Worm (Caenorhabditis elegans) whole organism, L4 larva: ENCODE measurements around the gene R03H10.1.

Experiments used
- F10B5.3 ChIP-seq: sonication (generic microtip); optimal IDR thresholded peaks from 2 replicates; lab custom pipeline; 2016; ENCODE audit warnings: mild to moderate bottlenecking, missing genetic modification characterization, missing compliant biosample characterization
- F26F4.8 ChIP-seq: fragments of 200-800 bp; sonication (Bioruptor generic); conservative IDR thresholded peaks from 2 replicates; pipeline ENCODE4 v1.3.6; 2022; ENCODE audit warnings: missing genetic modification characterization, missing compliant biosample characterization
- F37D6.2 ChIP-seq: sonication (generic microtip); optimal IDR thresholded peaks from 2 replicates; lab custom pipeline; 2016; ENCODE audit warnings: mild to moderate bottlenecking, missing genetic modification characterization, missing compliant biosample characterization
- F44E2.7 ChIP-seq: fragments of 200-800 bp; sonication (Bioruptor generic); IDR thresholded peaks from 2 replicates; pipeline ENCODE4 v2.1.2; 2022; ENCODE audit warnings: missing genetic modification characterization, missing compliant biosample characterization
- F49E8.2 ChIP-seq: sonication (generic microtip); optimal IDR thresholded peaks from 2 replicates; lab custom pipeline; 2016; ENCODE audit warnings: missing compliant biosample characterization, mild to moderate bottlenecking, missing genetic modification characterization, borderline replicate concordance
- R02D3.7 ChIP-seq: fragments of 150-350 bp; sonication (generic microtip); optimal IDR thresholded peaks from 3 replicates; lab custom pipeline; 2014; ENCODE audit warnings: missing biosample characterization, missing genetic modification characterization
- T26A8.4 ChIP-seq: fragments of 200-800 bp; sonication (Bioruptor generic); IDR thresholded peaks from 2 replicates; pipeline ENCODE4 v1.3.6; 2022; ENCODE audit warnings: missing genetic modification characterization, missing compliant biosample characterization
- Y75B8A.6 ChIP-seq: fragments of 200-800 bp; sonication (Bioruptor generic); IDR thresholded peaks from 2 replicates; pipeline ENCODE4 v1.3.6; 2022; ENCODE audit warnings: missing genetic modification reagents, missing genetic modification characterization, missing compliant biosample characterization
- aha-1 ChIP-seq: fragments of 150-350 bp; peaks from one replicate; lab custom pipeline; 2014; ENCODE audit warnings: missing biosample characterization, missing genetic modification characterization
- attf-4 ChIP-seq: sonication (generic microtip); optimal IDR thresholded peaks from 3 replicates; lab custom pipeline; 2017; ENCODE audit warnings: missing biosample characterization, missing genetic modification characterization
- ceh-20 ChIP-seq: fragments of 200-800 bp; sonication (Bioruptor generic); IDR thresholded peaks from 2 replicates; pipeline ENCODE4 v1.3.6; 2022; ENCODE audit warnings: missing genetic modification reagents, missing genetic modification characterization, missing compliant biosample characterization
- ceh-28 ChIP-seq: fragments of 150-350 bp; optimal IDR thresholded peaks from 2 replicates; lab custom pipeline; 2014; ENCODE audit warnings: missing biosample characterization, missing genetic modification reagents, missing genetic modification characterization
- ces-1 ChIP-seq: fragments of 150-350 bp; sonication (generic microtip); optimal IDR thresholded peaks from 4 replicates; lab custom pipeline; 2014; ENCODE audit warnings: missing biosample characterization, missing genetic modification reagents, missing genetic modification characterization
- daf-19 ChIP-seq: fragments of 200-800 bp; sonication (Bioruptor generic); conservative IDR thresholded peaks from 2 replicates; pipeline ENCODE4 v1.3.6; 2022; ENCODE audit warnings: missing genetic modification characterization, missing compliant biosample characterization
- dmd-6 ChIP-seq: fragments of 200-800 bp; sonication (Bioruptor generic); IDR thresholded peaks from 2 replicates; pipeline ENCODE4 v1.3.6; 2022; ENCODE audit warnings: missing genetic modification reagents, missing genetic modification characterization, missing compliant biosample characterization
- dmd-8 ChIP-seq: fragments of 200-800 bp; sonication (Bioruptor generic); IDR thresholded peaks from 2 replicates; pipeline ENCODE4 v1.3.6; 2022; ENCODE audit warnings: missing genetic modification characterization, missing compliant biosample characterization
- dpl-1 ChIP-seq: fragments of 150-350 bp; optimal IDR thresholded peaks from 2 replicates; lab custom pipeline; 2014; ENCODE audit warnings: missing biosample characterization, missing genetic modification reagents, missing genetic modification characterization
- egl-27 ChIP-seq: sonication (generic microtip); optimal IDR thresholded peaks from 3 replicates; lab custom pipeline; 2017; ENCODE audit warnings: missing biosample characterization, missing genetic modification reagents, missing genetic modification characterization
- hlh-11 ChIP-seq: fragments of 200-800 bp; sonication (Bioruptor generic); optimal IDR thresholded peaks from 2 replicates; lab custom pipeline; 2018; ENCODE audit warnings: mild to moderate bottlenecking, missing genetic modification characterization, missing compliant biosample characterization
- hlh-30 ChIP-seq: sonication (generic microtip); optimal IDR thresholded peaks from 2 replicates; lab custom pipeline; 2017; ENCODE audit warnings: antibody characterized with exemption, mild to moderate bottlenecking, missing genetic modification characterization, missing compliant biosample characterization; ENCODE audit not compliant: insufficient read depth
- hmg-1.1 ChIP-seq: fragments of 200-800 bp; sonication (Bioruptor generic); IDR thresholded peaks from 2 replicates; pipeline ENCODE4 v1.3.6; 2022; ENCODE audit warnings: missing genetic modification reagents, missing genetic modification characterization, missing compliant biosample characterization
- lim-7 ChIP-seq: fragments of 200-800 bp; sonication (Bioruptor generic); IDR thresholded peaks from 2 replicates; pipeline ENCODE4 v1.3.6; 2022; ENCODE audit warnings: missing genetic modification characterization, missing compliant biosample characterization
- lin-29 ChIP-seq: fragments of 200-800 bp; sonication (Bioruptor generic); IDR thresholded peaks from 2 replicates; pipeline ENCODE4 v1.3.6; 2022; ENCODE audit warnings: missing genetic modification reagents, missing genetic modification characterization, missing compliant biosample characterization
- lin-38 ChIP-seq: fragments of 200-800 bp; sonication (Bioruptor generic); IDR thresholded peaks from 2 replicates; pipeline ENCODE4 v1.3.6; 2022; ENCODE audit warnings: missing genetic modification reagents, missing genetic modification characterization, missing compliant biosample characterization
- lin-39 ChIP-seq: fragments of 150-350 bp; optimal IDR thresholded peaks from 2 replicates; lab custom pipeline; 2014; ENCODE audit warnings: missing biosample characterization, missing genetic modification reagents, missing genetic modification characterization
- madf-5 ChIP-seq, 2 experiments: fragments of 200-800 bp; sonication (Bioruptor generic); IDR thresholded peaks; 2 replicates each; pipeline ENCODE4 v1.3.6; 2022; ENCODE audit warnings: missing compliant biosample characterization in 2 of 2, missing genetic modification characterization in 2 of 2
- madf-9 ChIP-seq: fragments of 200-800 bp; sonication (Bioruptor generic); conservative IDR thresholded peaks from 2 replicates; pipeline ENCODE4 v1.3.6; 2022; ENCODE audit warnings: missing genetic modification reagents, missing genetic modification characterization, missing compliant biosample characterization
- mxl-3 ChIP-seq: fragments of 200-800 bp; sonication (Bioruptor generic); optimal IDR thresholded peaks from 2 replicates; lab custom pipeline; 2018; ENCODE audit warnings: mild to moderate bottlenecking, missing genetic modification characterization, missing compliant biosample characterization
- nhr-237 ChIP-seq: sonication (generic microtip); optimal IDR thresholded peaks from 2 replicates; lab custom pipeline; 2017; ENCODE audit warnings: missing biosample characterization, missing genetic modification characterization
- nhr-48 ChIP-seq: sonication (generic microtip); optimal IDR thresholded peaks from 2 replicates; lab custom pipeline; 2016; ENCODE audit warnings: mild to moderate bottlenecking, missing genetic modification characterization, missing compliant biosample characterization
- nhr-6 ChIP-seq: fragments of 150-350 bp; optimal IDR thresholded peaks from 2 replicates; lab custom pipeline; 2014; ENCODE audit warnings: missing biosample characterization, missing genetic modification characterization
- nhr-76 ChIP-seq: fragments of 150-350 bp; optimal IDR thresholded peaks from 2 replicates; lab custom pipeline; 2014; ENCODE audit warnings: missing biosample characterization, missing genetic modification characterization
- nhr-77 ChIP-seq: fragments of 150-350 bp; optimal IDR thresholded peaks from 2 replicates; lab custom pipeline; 2014; ENCODE audit warnings: missing biosample characterization, missing genetic modification characterization
- php-3 ChIP-seq: fragments of 200-800 bp; sonication (Bioruptor generic); IDR thresholded peaks from 2 replicates; pipeline ENCODE4 v1.3.6; 2022; ENCODE audit warnings: missing genetic modification reagents, missing genetic modification characterization, missing compliant biosample characterization
- pqm-1 ChIP-seq: sonication (generic microtip); optimal IDR thresholded peaks from 2 replicates; lab custom pipeline; 2017; ENCODE audit warnings: missing biosample characterization, missing genetic modification characterization
- rbr-2 ChIP-seq: sonication (generic microtip); optimal IDR thresholded peaks from 2 replicates; lab custom pipeline; 2016; ENCODE audit warnings: missing genotype, missing genetic modification characterization, missing compliant biosample characterization
- sdz-12 ChIP-seq: fragments of 200-800 bp; sonication (Bioruptor generic); optimal IDR thresholded peaks from 2 replicates; lab custom pipeline; 2018; ENCODE audit warnings: mild to moderate bottlenecking, missing genetic modification characterization, missing compliant biosample characterization
- spr-1 ChIP-seq: sonication (generic microtip); optimal IDR thresholded peaks from 2 replicates; lab custom pipeline; 2016; ENCODE audit warnings: mild to moderate bottlenecking, missing genetic modification characterization, missing compliant biosample characterization
- tag-97 ChIP-seq: fragments of 200-800 bp; sonication (Bioruptor generic); IDR thresholded peaks from 2 replicates; pipeline ENCODE4 v1.3.6; 2022; ENCODE audit warnings: missing genetic modification characterization, missing compliant biosample characterization
- unc-130 ChIP-seq: sonication (generic microtip); optimal IDR thresholded peaks from 2 replicates; lab custom pipeline; 2016; ENCODE audit warnings: missing genetic modification reagents, missing genetic modification characterization, missing compliant biosample characterization
- unc-62 ChIP-seq, 3 experiments: fragments of 150-350 bp in 1 of 3; sonication (generic microtip); optimal IDR thresholded peaks in 2 of 3; peaks in 1 of 3; 1 replicate in 1 of 3; 2 replicates in 2 of 3; lab custom pipeline; 2014 to 2017; ENCODE audit warnings: missing biosample characterization in 3 of 3, missing genetic modification characterization in 3 of 3, missing genetic modification reagents in 3 of 3, missing genotype in 1 of 3
- zag-1 ChIP-seq: fragments of 150-350 bp; optimal IDR thresholded peaks from 2 replicates; lab custom pipeline; 2014; ENCODE audit warnings: missing biosample characterization, missing genetic modification characterization
- zfp-2 ChIP-seq: sonication (generic microtip); optimal IDR thresholded peaks from 2 replicates; lab custom pipeline; 2016; ENCODE audit warnings: mild to moderate bottlenecking, missing genetic modification characterization, missing compliant biosample characterization
- ztf-11 ChIP-seq: fragments of 150-350 bp; optimal IDR thresholded peaks from 2 replicates; lab custom pipeline; 2014; ENCODE audit warnings: missing biosample characterization, missing genetic modification characterization

R03H10.1 gene

DNA sequence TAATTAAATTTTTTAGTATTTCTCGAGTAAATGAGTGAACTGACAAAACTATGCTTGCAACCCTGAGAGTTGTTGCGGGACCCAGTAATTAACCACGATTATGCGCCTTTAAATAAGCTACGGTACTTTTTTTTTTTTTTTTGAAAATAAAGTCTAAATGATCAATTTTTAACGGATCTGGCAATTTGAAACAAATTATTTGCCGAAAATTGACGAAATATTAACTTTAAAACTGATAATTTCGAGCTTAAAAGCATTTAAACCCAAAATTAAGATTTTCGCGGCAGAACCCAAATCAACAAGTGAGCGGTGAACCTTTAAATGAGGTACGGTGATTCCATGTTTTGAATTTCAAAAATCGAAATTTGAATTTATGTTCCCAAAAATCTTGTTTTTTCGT is 42.4 kb downstream of the R03H10.1 start:
- TF ChIP-seq aha-1 (tag; lab: Kevin White, UChicago) = no peak
- no peak for TF ChIP-seq nhr-6 (tag; lab: Kevin White, UChicago)
- peak; percentile 59 for TF ChIP-seq F49E8.2 (tag; lab: Kevin White, UChicago)
- TF ChIP-seq unc-130 = no peak

- TF ChIP-seq unc-62 (GFP tag; optimal IDR thresholded peaks at IDR 0.05 in 1 of 2; lab: Kevin White, UChicago) (peak in 1 of 2 experiments; percentile 92), unc-62 (tag; optimal IDR thresholded peaks at IDR 0.05; lab: Kevin White, UChicago) (no peak), ztf-11 (no peak), aha-1 (tag; lab: Kevin White, UChicago) (peak; percentile 77)
Observed at ce11 chrII:4222983-4223382, 42.9 kb downstream of the R03H10.1 start, which contains the start of gene C16A11.5. Gene C16A11.5, plus strand, starts transcription at chrII:4223305.

- TF ChIP-seq spr-1 (tag; lab: Kevin White, UChicago) = no peak
- TF ChIP-seq lin-38 (GFP tag; lab: Robert Waterston, UW) = peak; percentile 28
Observed at ce11 chrII:4226598-4227096, 46.6 kb downstream of the R03H10.1 start, which contains the start of gene C16A11.4. Gene C16A11.4, plus strand, starts transcription at chrII:4227046.

DNA sequence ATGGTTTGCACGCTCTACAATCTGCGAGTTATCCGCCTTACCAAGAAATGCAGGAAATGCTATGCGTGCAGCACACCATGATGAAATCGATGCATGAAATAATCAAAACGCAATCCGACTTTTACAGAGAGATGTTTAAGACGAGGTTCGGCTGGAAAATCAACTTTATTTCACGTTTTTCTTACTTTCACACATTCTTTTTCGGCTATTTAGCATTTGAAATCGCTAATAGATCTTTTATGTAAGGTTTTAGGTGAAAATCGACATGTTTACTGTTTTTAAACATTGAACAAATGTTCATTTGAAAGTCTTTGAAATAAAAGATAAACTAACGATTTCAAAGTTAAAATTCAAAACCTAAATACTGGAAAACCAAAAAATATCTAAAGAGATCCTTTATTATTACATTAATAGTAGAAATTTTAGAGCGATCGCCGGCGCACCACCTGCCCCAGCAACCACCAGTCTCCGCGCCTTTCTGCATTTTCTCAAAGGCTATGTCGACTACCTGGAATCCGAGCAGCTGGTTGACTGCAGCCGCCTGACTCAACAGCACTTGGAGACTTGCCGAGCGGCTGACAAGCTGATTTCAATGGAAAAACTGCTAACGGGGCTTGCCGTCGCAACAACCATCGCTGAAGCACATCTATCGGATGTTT is 48.2 kb downstream of the R03H10.1 start:
- TF ChIP-seq hlh-30 (tag; lab: Kevin White, UChicago) (no peak), nhr-48 (tag; lab: Kevin White, UChicago) (no peak), T26A8.4 (GFP tag; lab: Robert Waterston, UW) (no peak), hmg-1.1 (GFP tag; lab: Robert Waterston, UW) (no peak), lin-29 (GFP tag; lab: Robert Waterston, UW) (no peak), dpl-1 (GFP tag; lab: Kevin White, UChicago) (no peak), zag-1 (tag; lab: Kevin White, UChicago) (no peak), dmd-6 (GFP tag; lab: Robert Waterston, UW) (no peak), nhr-77 (tag; lab: Kevin White, UChicago) (no peak), F37D6.2 (tag; lab: Kevin White, UChicago) (no peak), php-3 (GFP tag; lab: Robert Waterston, UW) (peak; percentile 36; the same call in 1 of the 2 replicates), ceh-28 (tag; lab: Kevin White, UChicago) (no peak), F10B5.3 (tag; lab: Kevin White, UChicago) (no peak), nhr-237 (tag; lab: Kevin White, UChicago) (no peak), madf-9 (GFP tag; lab: Robert Waterston, UW) (no peak), ztf-11 (no peak), mxl-3 (GFP tag; lab: Kevin White, UChicago) (no peak), attf-4 (tag; lab: Kevin White, UChicago) (no peak), rbr-2 (no peak), sdz-12 (no peak), R02D3.7 (tag; lab: Kevin White, UChicago) (no peak), pqm-1 (tag; lab: Kevin White, UChicago) (no peak), zfp-2 (tag; lab: Kevin White, UChicago) (no peak), spr-1 (tag; lab: Kevin White, UChicago) (no peak), nhr-6 (tag; lab: Kevin White, UChicago) (no peak), tag-97 (GFP tag; lab: Robert Waterston, UW) (no peak), ceh-20 (GFP tag; lab: Robert Waterston, UW) (no peak), madf-5 (GFP tag; IDR thresholded peaks at IDR 0.05; lab: Robert Waterston, UW) (no peak), hlh-11 (tag; lab: Kevin White, UChicago) (no peak), nhr-76 (tag; lab: Kevin White, UChicago) (no peak), egl-27 (tag; lab: Kevin White, UChicago) (no peak), daf-19 (no peak), lin-39 (no peak), Y75B8A.6 (no peak), lim-7 (GFP tag; lab: Robert Waterston, UW) (no peak), F44E2.7 (no peak), unc-130 (no peak), dmd-8 (GFP tag; lab: Robert Waterston, UW) (0 out of 2 replicates have a peak, but pooled peaks have one; percentile 28), F26F4.8 (GFP tag; lab: Robert Waterston, UW) (peak; percentile 66; the same call in 1 of the 2 replicates), ces-1 (no peak)
